Worm (Caenorhabditis elegans) whole organism, L1 larva: ENCODE measurements around the gene K08D12.4.

Experiments used
- C04F5.9 ChIP-seq: sonication (generic microtip); optimal IDR thresholded peaks from 2 replicates; lab custom pipeline; 2016; ENCODE audit warnings: missing genetic modification characterization, missing compliant biosample characterization
- C16A3.4 ChIP-seq: fragments of 150-350 bp; optimal IDR thresholded peaks from 2 replicates; lab custom pipeline; 2014; ENCODE audit warnings: missing biosample characterization, missing genetic modification characterization
- alr-1 ChIP-seq: fragments of 200-800 bp; sonication (Bioruptor generic); optimal IDR thresholded peaks from 2 replicates; lab custom pipeline; 2018; ENCODE audit warnings: borderline replicate concordance, mild to moderate bottlenecking, missing genetic modification characterization, missing compliant biosample characterization
- ama-1 ChIP-seq: fragments of 150-350 bp; optimal IDR thresholded peaks from 2 replicates; lab custom pipeline; 2014
- ceh-63 ChIP-seq: fragments of 200-800 bp; sonication (Bioruptor generic); optimal IDR thresholded peaks from 2 replicates; lab custom pipeline; 2018; ENCODE audit warnings: mild to moderate bottlenecking, missing genetic modification characterization, missing compliant biosample characterization
- ceh-8 ChIP-seq: fragments of 200-800 bp; sonication (Bioruptor generic); optimal IDR thresholded peaks from 2 replicates; lab custom pipeline; 2018; ENCODE audit warnings: mild to moderate bottlenecking, missing genetic modification characterization, moderate library complexity, missing compliant biosample characterization
- ceh-82 ChIP-seq, 3 experiments: fragments of 150-350 bp in 1 of 3; sonication (generic microtip) in 2 of 3; optimal IDR thresholded peaks; 2 replicates each; lab custom pipeline; 2014 to 2017; ENCODE audit warnings: missing biosample characterization in 3 of 3, missing genetic modification characterization in 3 of 3
- ceh-88 ChIP-seq: fragments of 200-800 bp; sonication (Bioruptor generic); IDR thresholded peaks from 2 replicates; pipeline ENCODE4 v1.3.6; 2022; ENCODE audit warnings: missing genetic modification characterization, missing compliant biosample characterization
- ces-1 ChIP-seq: fragments of 150-350 bp; optimal IDR thresholded peaks from 2 replicates; lab custom pipeline; 2014; ENCODE audit warnings: missing biosample characterization, missing genetic modification reagents, missing genetic modification characterization
- dsc-1 ChIP-seq: sonication (generic microtip); optimal IDR thresholded peaks from 2 replicates; lab custom pipeline; 2016; ENCODE audit warnings: mild to moderate bottlenecking, missing genetic modification characterization, missing compliant biosample characterization
- efl-1 ChIP-seq, 4 experiments: fragments of 150-350 bp; optimal IDR thresholded peaks in 3 of 4; peaks in 1 of 4; 1 replicate in 1 of 4; 2 replicates in 3 of 4; lab custom pipeline; 2014; ENCODE audit warnings: missing biosample characterization in 2 of 4, missing genetic modification characterization in 2 of 4, missing genetic modification reagents in 2 of 4
- efl-3 ChIP-seq: fragments of 200-800 bp; sonication (Bioruptor generic); optimal IDR thresholded peaks from 2 replicates; lab custom pipeline; 2018; ENCODE audit warnings: mild to moderate bottlenecking, missing genetic modification characterization, missing compliant biosample characterization
- fkh-4 ChIP-seq: sonication (generic microtip); optimal IDR thresholded peaks from 2 replicates; lab custom pipeline; 2016; ENCODE audit warnings: missing compliant biosample characterization, missing genetic modification characterization, borderline replicate concordance
- fkh-8 ChIP-seq: sonication (generic microtip); optimal IDR thresholded peaks from 2 replicates; lab custom pipeline; 2016; ENCODE audit warnings: mild to moderate bottlenecking, missing genetic modification characterization, missing compliant biosample characterization
- hlh-4 ChIP-seq: sonication (generic microtip); optimal IDR thresholded peaks from 2 replicates; lab custom pipeline; 2016; ENCODE audit warnings: mild to moderate bottlenecking, missing genetic modification characterization, missing compliant biosample characterization
- irx-1 ChIP-seq: sonication (generic microtip); optimal IDR thresholded peaks from 2 replicates; lab custom pipeline; 2016; ENCODE audit warnings: missing genetic modification characterization, missing compliant biosample characterization
- jun-1 ChIP-seq: fragments of 150-350 bp; optimal IDR thresholded peaks from 2 replicates; lab custom pipeline; 2014; ENCODE audit warnings: missing biosample characterization, missing genetic modification reagents, missing genetic modification characterization
- lin-13 ChIP-seq: fragments of 150-350 bp; optimal IDR thresholded peaks from 2 replicates; lab custom pipeline; 2014; ENCODE audit warnings: missing biosample characterization, missing genetic modification reagents, missing genetic modification characterization
- lin-15B ChIP-seq: fragments of 150-350 bp; sonication (generic microtip); optimal IDR thresholded peaks from 3 replicates; lab custom pipeline; 2014; ENCODE audit warnings: missing biosample characterization, missing genetic modification characterization
- lin-39 ChIP-seq: fragments of 150-350 bp; optimal IDR thresholded peaks from 2 replicates; lab custom pipeline; 2014; ENCODE audit warnings: missing biosample characterization, missing genetic modification reagents, missing genetic modification characterization
- mab-9 ChIP-seq: fragments of 200-800 bp; sonication (Bioruptor generic); IDR thresholded peaks from 2 replicates; pipeline ENCODE4 v1.3.6; 2022; ENCODE audit warnings: missing genetic modification reagents, missing genetic modification characterization, missing compliant biosample characterization
- mdl-1 ChIP-seq, 2 experiments: fragments of 150-350 bp; optimal IDR thresholded peaks; 2 replicates each; lab custom pipeline; 2014 to 2017; ENCODE audit warnings: missing biosample characterization in 2 of 2, missing genetic modification characterization in 2 of 2, inconsistent platforms in 1 of 2
- mef-2 ChIP-seq: fragments of 150-350 bp; optimal IDR thresholded peaks from 2 replicates; lab custom pipeline; 2014; ENCODE audit warnings: missing biosample characterization, missing genetic modification characterization
- mep-1 ChIP-seq: fragments of 150-350 bp; optimal IDR thresholded peaks from 2 replicates; lab custom pipeline; 2014; ENCODE audit warnings: missing biosample characterization, missing genetic modification characterization
- nhr-237 ChIP-seq: fragments of 150-350 bp; optimal IDR thresholded peaks from 2 replicates; lab custom pipeline; 2014; ENCODE audit warnings: missing biosample characterization, missing genetic modification characterization
- nhr-77 ChIP-seq: fragments of 150-350 bp; optimal IDR thresholded peaks from 2 replicates; lab custom pipeline; 2014; ENCODE audit warnings: missing biosample characterization, missing genetic modification characterization
- nhr-85 ChIP-seq: sonication (generic microtip); peaks from one replicate; lab custom pipeline; 2016; ENCODE audit warnings: missing genetic modification characterization, inconsistent platforms, missing compliant biosample characterization
- nhr-90 ChIP-seq: sonication (generic microtip); optimal IDR thresholded peaks from 2 replicates; lab custom pipeline; 2016; ENCODE audit warnings: mild to moderate bottlenecking, missing genetic modification characterization, missing compliant biosample characterization; ENCODE audit not compliant: poor library complexity
- pag-3 ChIP-seq: sonication (generic microtip); optimal IDR thresholded peaks from 2 replicates; lab custom pipeline; 2017; ENCODE audit warnings: missing genetic modification characterization, mild to moderate bottlenecking, missing compliant biosample characterization, antibody characterized with exemption, borderline replicate concordance; ENCODE audit not compliant: insufficient read depth
- snpc-4 ChIP-seq: fragments of 150-350 bp; optimal IDR thresholded peaks from 2 replicates; lab custom pipeline; 2014; ENCODE audit warnings: missing biosample characterization, missing genetic modification characterization
- snu-23 ChIP-seq: sonication (generic microtip); optimal IDR thresholded peaks from 2 replicates; lab custom pipeline; 2016; ENCODE audit warnings: missing genetic modification characterization, missing compliant biosample characterization
- sox-4 ChIP-seq: sonication (generic microtip); optimal IDR thresholded peaks from 2 replicates; lab custom pipeline; 2016; ENCODE audit warnings: missing genetic modification characterization, missing compliant biosample characterization
- sptf-1 ChIP-seq: fragments of 150-350 bp; optimal IDR thresholded peaks from 2 replicates; lab custom pipeline; 2014; ENCODE audit warnings: missing biosample characterization, missing genetic modification characterization
- sup-37 ChIP-seq: fragments of 200-800 bp; sonication (Bioruptor generic); optimal IDR thresholded peaks from 2 replicates; lab custom pipeline; 2018; ENCODE audit warnings: mild to moderate bottlenecking, missing genetic modification characterization, missing compliant biosample characterization
- swsn-7 ChIP-seq: sonication (generic microtip); optimal IDR thresholded peaks from 2 replicates; lab custom pipeline; 2016; ENCODE audit warnings: missing genetic modification characterization, missing compliant biosample characterization
- tbx-2 ChIP-seq: sonication (generic microtip); optimal IDR thresholded peaks from 2 replicates; lab custom pipeline; 2016; ENCODE audit warnings: missing genetic modification characterization, missing compliant biosample characterization
- tlp-1 ChIP-seq: fragments of 150-350 bp; optimal IDR thresholded peaks from 2 replicates; lab custom pipeline; 2014; ENCODE audit warnings: missing biosample characterization, missing genetic modification characterization
- unc-30 ChIP-seq: sonication (generic microtip); optimal IDR thresholded peaks from 2 replicates; lab custom pipeline; 2017; ENCODE audit warnings: missing biosample characterization, missing genetic modification characterization
- vab-15 ChIP-seq: sonication (generic microtip); optimal IDR thresholded peaks from 2 replicates; lab custom pipeline; 2017; ENCODE audit warnings: missing genotype, mild to moderate bottlenecking, missing genetic modification characterization, missing compliant biosample characterization
- ztf-4 ChIP-seq: fragments of 150-350 bp; optimal IDR thresholded peaks from 2 replicates; lab custom pipeline; 2014; ENCODE audit warnings: missing biosample characterization, missing genetic modification characterization

The K08D12.4 gene

ce11 chrIV:1709695-1710315, 2.7 kb downstream of the K08D12.4 start, which contains the start of the genes pbs-1 and K08D12.3 (continued):
- TF ChIP-seq mep-1 (peak; percentile 89), swsn-7 (tag; lab: Kevin White, UChicago) (peak; percentile 84), dsc-1 (tag; lab: Kevin White, UChicago) (peak; percentile 73), ceh-82 (tag; optimal IDR thresholded peaks at IDR 0.05; lab: Kevin White, UChicago) (peak; percentile 74 to 84 (median 77)), mab-9 (0 out of 2 replicates have a peak, but pooled peaks have one; percentile 8), ama-1 (lab: Kevin White, UChicago) (no peak), ces-1 (no peak), fkh-8 (tag; lab: Kevin White, UChicago) (peak; percentile 71), nhr-237 (tag; lab: Kevin White, UChicago) (no peak), sup-37 (GFP tag; lab: Kevin White, UChicago) (no peak), unc-30 (no peak), lin-15B (tag; lab: Kevin White, UChicago) (peak; percentile 78), efl-3 (GFP tag; lab: Kevin White, UChicago) (no peak), fkh-4 (no peak), ceh-88 (peak; percentile 41; the same call in 1 of the 2 replicates), jun-1 (peak; percentile 66), sptf-1 (no peak), lin-39 (tag; lab: Kevin White, UChicago) (peak; percentile 73), snpc-4 (tag; lab: Kevin White, UChicago) (peak; percentile 52), tlp-1 (tag; lab: Kevin White, UChicago) (no peak), ceh-63 (no peak), snu-23 (GFP tag; lab: Kevin White, UChicago) (peak; percentile 87), ceh-8 (GFP tag; lab: Kevin White, UChicago) (no peak), irx-1 (peak; percentile 42), sox-4 (no peak), C16A3.4 (peak; percentile 85), lin-13 (GFP tag; lab: Kevin White, UChicago) (peak; percentile 87), vab-15 (tag; lab: Kevin White, UChicago) (no peak), mdl-1 (tag; optimal IDR thresholded peaks at IDR 0.05; lab: Kevin White, UChicago) (peak in 1 of 2 experiments; percentile 80), mef-2 (tag; lab: Kevin White, UChicago) (no peak), hlh-4 (tag; lab: Kevin White, UChicago) (no peak), C04F5.9 (no peak), alr-1 (tag; lab: Kevin White, UChicago) (no peak), ztf-4 (tag; lab: Kevin White, UChicago) (peak; percentile 66), nhr-85 (tag; lab: Kevin White, UChicago) (peak; percentile 90), nhr-77 (tag; lab: Kevin White, UChicago) (peak; percentile 58), pag-3 (tag; lab: Kevin White, UChicago) (no peak)

ce11 chrIV:1710535-1710934, 3.4 kb downstream of the K08D12.4 start:
- no peak for TF ChIP-seq efl-1 (optimal IDR thresholded peaks at IDR 0.05; lab: Kevin White, UChicago)
- peak in 1 of 2 experiments; percentile 69 for TF ChIP-seq efl-1 (GFP tag; optimal IDR thresholded peaks at IDR 0.05 in 1 of 2; lab: Kevin White, UChicago)
- no peak for TF ChIP-seq nhr-90 (tag; lab: Kevin White, UChicago)
- no peak for TF ChIP-seq dsc-1 (tag; lab: Kevin White, UChicago)
- 0 out of 2 replicates have a peak, but pooled peaks have one; percentile 31 for TF ChIP-seq mab-9
- peak; percentile 49 for TF ChIP-seq ceh-8 (GFP tag; lab: Kevin White, UChicago)
- TF ChIP-seq tbx-2 (tag; lab: Kevin White, UChicago), result no peak
- no peak for TF ChIP-seq sup-37 (GFP tag; lab: Kevin White, UChicago)
